Fruit fly (Drosophila melanogaster): ENCODE measurements around the gene CG14710.

CG14710 gene

dm6 chr3R:11662617-11663016 is 42.7 kb downstream of the CG14710 start (continued):
- TF ChIP-seq zf30C (GFP tag; optimal IDR thresholded peaks at IDR 0.05) (no peak), CG1529 (GFP tag; optimal IDR thresholded peaks at IDR 0.05) (no peak), CG17186 (GFP tag; optimal IDR thresholded peaks at IDR 0.05) (no peak), en (GFP tag; optimal IDR thresholded peaks at IDR 0.05) (no peak), cato (GFP tag; optimal IDR thresholded peaks at IDR 0.05; ENCODE audit: borderline replicate concordance) (no peak), CG16863 (GFP tag; optimal IDR thresholded peaks at IDR 0.05) (no peak), nau (GFP tag; optimal IDR thresholded peaks at IDR 0.05) (no peak), ftz-f1 (GFP tag; optimal IDR thresholded peaks at IDR 0.05) (no peak), CG7839 (tag; optimal IDR thresholded peaks at IDR 0.05) (peak; percentile 6), otp (GFP tag; IDR thresholded peaks at IDR 0.05) (no peak), CG5180 (GFP tag; optimal IDR thresholded peaks at IDR 0.05) (no peak), CG11398 (GFP tag; optimal IDR thresholded peaks at IDR 0.05) (no peak), D (optimal IDR thresholded peaks at IDR 0.05) (no peak), D (GFP tag; optimal IDR thresholded peaks at IDR 0.05) (no peak), sug (tag; optimal IDR thresholded peaks at IDR 0.05) (no peak), CG30403 (GFP tag; optimal IDR thresholded peaks at IDR 0.05) (no peak), YL-1 (GFP tag; optimal IDR thresholded peaks at IDR 0.05) (no peak), HmgZ (tag; optimal IDR thresholded peaks at IDR 0.05) (no peak), Adf1 (GFP tag; IDR thresholded peaks at IDR 0.05) (no peak), row (GFP tag; IDR thresholded peaks at IDR 0.05) (0 out of 3 replicates have a peak, but pooled peaks have one; percentile 14), dm (GFP tag; optimal IDR thresholded peaks at IDR 0.05) (no peak), grn (GFP tag; optimal IDR thresholded peaks at IDR 0.05) (peak; percentile 4), seq (GFP tag; IDR thresholded peaks at IDR 0.05) (no peak), amos (GFP tag; IDR thresholded peaks at IDR 0.05; ENCODE audit: partially characterized antibody) (no peak), sima (GFP tag; optimal IDR thresholded peaks at IDR 0.05) (no peak), hb (GFP tag; IDR thresholded peaks at IDR 0.05; ENCODE audit: partially characterized antibody) (no peak), CG7357 (GFP tag; IDR thresholded peaks at IDR 0.05) (no peak), CG15269 (tag; optimal IDR thresholded peaks at IDR 0.05) (peak; percentile 15), az2 (GFP tag; optimal IDR thresholded peaks at IDR 0.05) (peak; percentile 7), CG18262 (tag; optimal IDR thresholded peaks at IDR 0.05) (no peak), sc (optimal IDR thresholded peaks at IDR 0.05) (no peak), sc (GFP tag; optimal IDR thresholded peaks at IDR 0.05) (no peak), chif (GFP tag; optimal IDR thresholded peaks at IDR 0.05) (peak in 1 of 2 experiments; percentile 4), Spps (tag; optimal IDR thresholded peaks at IDR 0.05) (no peak), dysf (GFP tag; IDR thresholded peaks at IDR 0.05) (0 out of 3 replicates have a peak, but pooled peaks have one; percentile 30), BtbVII (GFP tag; optimal IDR thresholded peaks at IDR 0.05) (no peak), pita (GFP tag; optimal IDR thresholded peaks at IDR 0.05) (no peak), dpn (GFP tag; optimal IDR thresholded peaks at IDR 0.05) (no peak), HLH3B (GFP tag; IDR thresholded peaks at IDR 0.05) (no peak), CG11456 (GFP tag; IDR thresholded peaks at IDR 0.05) (no peak), CG3726 (GFP tag; IDR thresholded peaks at IDR 0.05) (no peak), CG11696 (GFP tag; IDR thresholded peaks at IDR 0.05) (no peak), sr (GFP tag; IDR thresholded peaks at IDR 0.05) (no peak), toy (GFP tag; IDR thresholded peaks at IDR 0.05) (no peak), Drgx (GFP tag; IDR thresholded peaks at IDR 0.05) (peak; percentile 35; the same call in 1 of the 2 replicates), CG16779 (GFP tag; IDR thresholded peaks at IDR 0.05) (no peak), gsb-n (tag; optimal IDR thresholded peaks at IDR 0.05) (no peak), chn (GFP tag; optimal IDR thresholded peaks at IDR 0.05) (no peak), CG10274 (GFP tag; optimal IDR thresholded peaks at IDR 0.05) (no peak), CG17359 (tag; optimal IDR thresholded peaks at IDR 0.05) (peak; percentile 34), Atf3 (GFP tag; optimal IDR thresholded peaks at IDR 0.05) (no peak), CG11504 (tag; optimal IDR thresholded peaks at IDR 0.05) (peak; percentile 26), CG34224 (GFP tag; IDR thresholded peaks at IDR 0.05; ENCODE audit: partially characterized antibody) (no peak)
